Fruit fly (Drosophila melanogaster) whole organism, pupa: ENCODE measurements around the gene FarO.

Source experiments
- CG15710 ChIP-seq: fragments of 200-800 bp; sonication (Bioruptor generic); optimal IDR thresholded peaks from 2 replicates; lab custom pipeline; 2018; ENCODE audit warnings: missing biosample characterization, mild to moderate bottlenecking, missing genetic modification characterization, moderate library complexity
- CG17806 ChIP-seq: fragments of 200-800 bp; sonication (Bioruptor generic); optimal IDR thresholded peaks from 2 replicates; lab custom pipeline; 2018; ENCODE audit warnings: missing biosample characterization, mild to moderate bottlenecking, missing genetic modification characterization, moderate library complexity
- CG34367 ChIP-seq: fragments of 200-800 bp; sonication (Bioruptor generic); optimal IDR thresholded peaks from 2 replicates; lab custom pipeline; 2018; ENCODE audit warnings: missing biosample characterization, mild to moderate bottlenecking, missing genetic modification characterization

- TF ChIP-seq CG34367 (no peak), CG15710 (tag; lab: Kevin White, UChicago) (no peak), CG17806 (no peak)
These were observed 39.2 kb upstream of the FarO start for dm6 chrX:2242897-2243296.
